Worm (Caenorhabditis elegans) whole organism, L4 larva: ENCODE results near the gene C01G12.13.

Experiments
- F10B5.3 ChIP-seq: sonication (generic microtip); optimal IDR thresholded peaks from 2 replicates; lab custom pipeline; 2016; ENCODE audit warnings: mild to moderate bottlenecking, missing genetic modification characterization, missing compliant biosample characterization
- F26F4.8 ChIP-seq: fragments of 200-800 bp; sonication (Bioruptor generic); conservative IDR thresholded peaks from 2 replicates; pipeline ENCODE4 v1.3.6; 2022; ENCODE audit warnings: missing genetic modification characterization, missing compliant biosample characterization
- F37D6.2 ChIP-seq: sonication (generic microtip); optimal IDR thresholded peaks from 2 replicates; lab custom pipeline; 2016; ENCODE audit warnings: mild to moderate bottlenecking, missing genetic modification characterization, missing compliant biosample characterization
- F44E2.7 ChIP-seq: fragments of 200-800 bp; sonication (Bioruptor generic); IDR thresholded peaks from 2 replicates; pipeline ENCODE4 v2.1.2; 2022; ENCODE audit warnings: missing genetic modification characterization, missing compliant biosample characterization
- Y105C5A.15 ChIP-seq: fragments of 200-800 bp; sonication (Bioruptor generic); IDR thresholded peaks from 2 replicates; pipeline ENCODE4 v1.3.6; 2022; ENCODE audit warnings: missing genetic modification characterization, missing compliant biosample characterization
- Y5F2A.4 ChIP-seq: fragments of 200-800 bp; sonication (Bioruptor generic); optimal IDR thresholded peaks from 2 replicates; lab custom pipeline; 2018; ENCODE audit warnings: mild to moderate bottlenecking, missing genetic modification characterization, missing compliant biosample characterization
- aha-1 ChIP-seq: fragments of 150-350 bp; peaks from one replicate; lab custom pipeline; 2014; ENCODE audit warnings: missing biosample characterization, missing genetic modification characterization
- aly-2 ChIP-seq: sonication (generic microtip); optimal IDR thresholded peaks from 2 replicates; lab custom pipeline; 2018; ENCODE audit warnings: missing biosample characterization, missing genetic modification characterization
- ceh-28 ChIP-seq: fragments of 150-350 bp; optimal IDR thresholded peaks from 2 replicates; lab custom pipeline; 2014; ENCODE audit warnings: missing biosample characterization, missing genetic modification reagents, missing genetic modification characterization
- ceh-44 ChIP-seq: fragments of 200-800 bp; sonication (Bioruptor generic); IDR thresholded peaks from 2 replicates; pipeline ENCODE4 v1.3.6; 2022; ENCODE audit warnings: missing genetic modification reagents, missing genetic modification characterization, missing compliant biosample characterization
- ces-1 ChIP-seq: fragments of 150-350 bp; sonication (generic microtip); optimal IDR thresholded peaks from 4 replicates; lab custom pipeline; 2014; ENCODE audit warnings: missing biosample characterization, missing genetic modification reagents, missing genetic modification characterization
- cey-2 ChIP-seq: sonication (generic microtip); optimal IDR thresholded peaks from 3 replicates; lab custom pipeline; 2017; ENCODE audit warnings: missing genetic modification characterization, mild to moderate bottlenecking, missing compliant biosample characterization, antibody characterized with exemption, borderline replicate concordance; ENCODE audit not compliant: insufficient read depth
- ctbp-1 ChIP-seq: fragments of 200-800 bp; sonication (Bioruptor generic); IDR thresholded peaks from 2 replicates; pipeline ENCODE4 v1.3.6; 2022; ENCODE audit warnings: missing genetic modification reagents, missing genetic modification characterization, missing compliant biosample characterization
- daf-16 ChIP-seq, 3 experiments: sonication (generic microtip); optimal IDR thresholded peaks; 2 replicates each; lab custom pipeline; 2016 to 2017; ENCODE audit warnings: missing genetic modification characterization in 3 of 3, missing genetic modification reagents in 3 of 3, mild to moderate bottlenecking in 2 of 3, missing compliant biosample characterization in 2 of 3, missing biosample characterization in 1 of 3, moderate library complexity in 1 of 3
- daf-19 ChIP-seq: fragments of 200-800 bp; sonication (Bioruptor generic); conservative IDR thresholded peaks from 2 replicates; pipeline ENCODE4 v1.3.6; 2022; ENCODE audit warnings: missing genetic modification characterization, missing compliant biosample characterization
- daf-8 ChIP-seq: fragments of 200-800 bp; sonication (Bioruptor generic); IDR thresholded peaks from 2 replicates; pipeline ENCODE4 v1.3.6; 2022; ENCODE audit warnings: missing genetic modification characterization, missing compliant biosample characterization
- dmd-6 ChIP-seq: fragments of 200-800 bp; sonication (Bioruptor generic); IDR thresholded peaks from 2 replicates; pipeline ENCODE4 v1.3.6; 2022; ENCODE audit warnings: missing genetic modification reagents, missing genetic modification characterization, missing compliant biosample characterization
- dve-1 ChIP-seq: sonication (generic microtip); optimal IDR thresholded peaks from 2 replicates; lab custom pipeline; 2017; ENCODE audit warnings: antibody characterized with exemption, mild to moderate bottlenecking, missing genetic modification characterization, missing compliant biosample characterization; ENCODE audit not compliant: insufficient read depth
- egl-43 ChIP-seq: fragments of 200-800 bp; sonication (Bioruptor generic); IDR thresholded peaks from 2 replicates; pipeline ENCODE4 v1.3.6; 2022; ENCODE audit warnings: missing genetic modification reagents, missing genetic modification characterization, missing compliant biosample characterization
- fkh-10 ChIP-seq: fragments of 150-350 bp; optimal IDR thresholded peaks from 2 replicates; lab custom pipeline; 2014; ENCODE audit warnings: missing biosample characterization, missing genetic modification reagents, missing genetic modification characterization
- gei-8 ChIP-seq: fragments of 200-800 bp; sonication (Bioruptor generic); optimal IDR thresholded peaks from 2 replicates; lab custom pipeline; 2018; ENCODE audit warnings: mild to moderate bottlenecking, missing genetic modification characterization, missing compliant biosample characterization
- hlh-30 ChIP-seq: sonication (generic microtip); optimal IDR thresholded peaks from 2 replicates; lab custom pipeline; 2017; ENCODE audit warnings: antibody characterized with exemption, mild to moderate bottlenecking, missing genetic modification characterization, missing compliant biosample characterization; ENCODE audit not compliant: insufficient read depth
- hmg-1.1 ChIP-seq: fragments of 200-800 bp; sonication (Bioruptor generic); IDR thresholded peaks from 2 replicates; pipeline ENCODE4 v1.3.6; 2022; ENCODE audit warnings: missing genetic modification reagents, missing genetic modification characterization, missing compliant biosample characterization
- jun-1 ChIP-seq: fragments of 150-350 bp; optimal IDR thresholded peaks from 2 replicates; lab custom pipeline; 2014; ENCODE audit warnings: missing biosample characterization, missing genetic modification reagents, missing genetic modification characterization
- lin-38 ChIP-seq: fragments of 200-800 bp; sonication (Bioruptor generic); IDR thresholded peaks from 2 replicates; pipeline ENCODE4 v1.3.6; 2022; ENCODE audit warnings: missing genetic modification reagents, missing genetic modification characterization, missing compliant biosample characterization
- lir-3 ChIP-seq: sonication (generic microtip); optimal IDR thresholded peaks from 2 replicates; lab custom pipeline; 2016; ENCODE audit warnings: mild to moderate bottlenecking, missing genetic modification characterization, missing compliant biosample characterization
- lsy-2 ChIP-seq, 2 experiments: fragments of 150-350 bp in 1 of 2; sonication (generic microtip) in 1 of 2; optimal IDR thresholded peaks; 2 replicates each; lab custom pipeline; 2014 to 2017; ENCODE audit warnings: missing biosample characterization in 2 of 2, missing genetic modification characterization in 2 of 2
- madf-5 ChIP-seq, 2 experiments: fragments of 200-800 bp; sonication (Bioruptor generic); IDR thresholded peaks; 2 replicates each; pipeline ENCODE4 v1.3.6; 2022; ENCODE audit warnings: missing compliant biosample characterization in 2 of 2, missing genetic modification characterization in 2 of 2
- mxl-2 ChIP-seq: fragments of 200-800 bp; sonication (Bioruptor generic); conservative IDR thresholded peaks from 2 replicates; pipeline ENCODE4 v1.3.6; 2022; ENCODE audit warnings: missing genetic modification reagents, missing genetic modification characterization, missing compliant biosample characterization
- nhr-102 ChIP-seq: sonication (generic microtip); optimal IDR thresholded peaks from 2 replicates; lab custom pipeline; 2016; ENCODE audit warnings: mild to moderate bottlenecking, missing genetic modification characterization, moderate library complexity, missing compliant biosample characterization
- nhr-25 ChIP-seq: sonication (generic microtip); optimal IDR thresholded peaks from 2 replicates; lab custom pipeline; 2017; ENCODE audit warnings: missing genetic modification characterization, mild to moderate bottlenecking, missing compliant biosample characterization, antibody characterized with exemption, moderate library complexity, borderline replicate concordance; ENCODE audit not compliant: insufficient read depth
- nhr-28 ChIP-seq: fragments of 150-350 bp; optimal IDR thresholded peaks from 2 replicates; lab custom pipeline; 2014; ENCODE audit warnings: missing biosample characterization, missing genetic modification characterization
- nhr-41 ChIP-seq: fragments of 200-800 bp; sonication (Bioruptor generic); IDR thresholded peaks from 2 replicates; pipeline ENCODE4 v1.3.6; 2022; ENCODE audit warnings: missing genetic modification reagents, missing genetic modification characterization, missing compliant biosample characterization
- nhr-6 ChIP-seq: fragments of 150-350 bp; optimal IDR thresholded peaks from 2 replicates; lab custom pipeline; 2014; ENCODE audit warnings: missing biosample characterization, missing genetic modification characterization
- php-3 ChIP-seq: fragments of 200-800 bp; sonication (Bioruptor generic); IDR thresholded peaks from 2 replicates; pipeline ENCODE4 v1.3.6; 2022; ENCODE audit warnings: missing genetic modification reagents, missing genetic modification characterization, missing compliant biosample characterization
- pqm-1 ChIP-seq: sonication (generic microtip); optimal IDR thresholded peaks from 2 replicates; lab custom pipeline; 2017; ENCODE audit warnings: missing biosample characterization, missing genetic modification characterization
- saeg-2 ChIP-seq: fragments of 200-800 bp; sonication (Bioruptor generic); IDR thresholded peaks from 2 replicates; pipeline ENCODE4 v1.3.6; 2022; ENCODE audit warnings: missing genetic modification reagents, missing genetic modification characterization, missing compliant biosample characterization
- sdz-12 ChIP-seq: fragments of 200-800 bp; sonication (Bioruptor generic); optimal IDR thresholded peaks from 2 replicates; lab custom pipeline; 2018; ENCODE audit warnings: mild to moderate bottlenecking, missing genetic modification characterization, missing compliant biosample characterization
- spr-3 ChIP-seq: fragments of 200-800 bp; sonication (Bioruptor generic); optimal IDR thresholded peaks from 2 replicates; lab custom pipeline; 2018; ENCODE audit warnings: mild to moderate bottlenecking, missing genetic modification characterization, missing compliant biosample characterization
- unc-130 ChIP-seq: sonication (generic microtip); optimal IDR thresholded peaks from 2 replicates; lab custom pipeline; 2016; ENCODE audit warnings: missing genetic modification reagents, missing genetic modification characterization, missing compliant biosample characterization
- unc-62 ChIP-seq, 3 experiments: fragments of 150-350 bp in 1 of 3; sonication (generic microtip); optimal IDR thresholded peaks in 2 of 3; peaks in 1 of 3; 1 replicate in 1 of 3; 2 replicates in 2 of 3; lab custom pipeline; 2014 to 2017; ENCODE audit warnings: missing biosample characterization in 3 of 3, missing genetic modification characterization in 3 of 3, missing genetic modification reagents in 3 of 3, missing genotype in 1 of 3
- zag-1 ChIP-seq: fragments of 150-350 bp; optimal IDR thresholded peaks from 2 replicates; lab custom pipeline; 2014; ENCODE audit warnings: missing biosample characterization, missing genetic modification characterization
- zfp-2 ChIP-seq: sonication (generic microtip); optimal IDR thresholded peaks from 2 replicates; lab custom pipeline; 2016; ENCODE audit warnings: mild to moderate bottlenecking, missing genetic modification characterization, missing compliant biosample characterization
- zip-2 ChIP-seq: fragments of 150-350 bp; optimal IDR thresholded peaks from 2 replicates; lab custom pipeline; 2014; ENCODE audit warnings: missing biosample characterization, missing genetic modification characterization
- ztf-7 ChIP-seq: fragments of 150-350 bp; optimal IDR thresholded peaks from 2 replicates; lab custom pipeline; 2014; ENCODE audit warnings: missing biosample characterization, missing genetic modification characterization

Gene C01G12.13

DNA sequence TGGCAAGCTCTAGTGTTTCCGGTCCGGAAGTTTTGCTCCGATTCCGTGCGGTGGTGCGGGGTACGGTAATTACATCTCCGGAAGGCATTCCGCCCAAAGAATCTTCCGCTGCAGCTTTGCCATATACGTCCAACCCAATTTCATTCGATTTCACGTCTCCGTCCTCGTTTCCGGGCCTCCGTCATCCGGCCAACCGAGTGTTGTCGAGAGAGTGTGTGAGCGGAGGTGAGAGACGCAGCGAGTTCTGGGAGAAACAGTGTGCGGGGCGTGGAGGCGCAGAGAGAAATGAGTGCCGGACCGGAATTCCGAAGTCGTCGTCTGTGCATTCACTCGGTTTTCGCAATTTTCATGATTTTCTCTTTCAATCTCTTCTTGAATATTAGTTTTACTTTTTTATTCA, 7.2 kb upstream of the C01G12.13 start (continued):
- TF ChIP-seq cey-2 (tag; lab: Kevin White, UChicago) (no peak), hmg-1.1 (GFP tag; lab: Robert Waterston, UW) (peak; percentile 43; the same call in 1 of the 2 replicates), F26F4.8 (0 out of 2 replicates have a peak, but pooled peaks have one; percentile 16), dve-1 (tag; lab: Kevin White, UChicago) (no peak), nhr-6 (tag; lab: Kevin White, UChicago) (no peak), Y105C5A.15 (GFP tag; lab: Robert Waterston, UW) (no peak), daf-16 (GFP tag; optimal IDR thresholded peaks at IDR 0.05; lab: Kevin White, UChicago) (no peak), daf-16 (tag; optimal IDR thresholded peaks at IDR 0.05; lab: Kevin White, UChicago) (peak; percentile 10), fkh-10 (GFP tag; lab: Kevin White, UChicago) (peak; percentile 10)

- TF ChIP-seq lin-38 (GFP tag; lab: Robert Waterston, UW): no peak
- 0 out of 2 replicates have a peak, but pooled peaks have one; percentile 11 for TF ChIP-seq egl-43 (GFP tag; lab: Robert Waterston, UW)
- TF ChIP-seq F37D6.2 (tag; lab: Kevin White, UChicago): no peak
- peak; percentile 35 to 73; a peak in 2 of 4 replicates for TF ChIP-seq madf-5 (GFP tag; IDR thresholded peaks at IDR 0.05; lab: Robert Waterston, UW)
- no peak for TF ChIP-seq daf-16 (GFP tag; optimal IDR thresholded peaks at IDR 0.05; lab: Kevin White, UChicago)
- no peak for TF ChIP-seq daf-16 (tag; optimal IDR thresholded peaks at IDR 0.05; lab: Kevin White, UChicago)
- no peak for TF ChIP-seq spr-3 (GFP tag; lab: Kevin White, UChicago)
- TF ChIP-seq saeg-2 (GFP tag; lab: Robert Waterston, UW): no peak
- TF ChIP-seq unc-130 (GFP tag; lab: Kevin White, UChicago): no peak
- TF ChIP-seq ces-1: no peak
- no peak for TF ChIP-seq jun-1
- no peak for TF ChIP-seq nhr-102 (tag; lab: Kevin White, UChicago)
- no peak for TF ChIP-seq mxl-2
- no peak for TF ChIP-seq daf-8 (GFP tag; lab: Robert Waterston, UW)
- TF ChIP-seq zag-1: no peak
- no peak for TF ChIP-seq php-3 (GFP tag; lab: Robert Waterston, UW)
- TF ChIP-seq aha-1 (tag; lab: Kevin White, UChicago): peak; percentile 70
- no peak for TF ChIP-seq lir-3
- no peak for TF ChIP-seq Y105C5A.15 (GFP tag; lab: Robert Waterston, UW)
- no peak for TF ChIP-seq pqm-1 (tag; lab: Kevin White, UChicago)
- peak in 1 of 2 experiments; percentile 86 for TF ChIP-seq unc-62 (GFP tag; optimal IDR thresholded peaks at IDR 0.05 in 1 of 2; lab: Kevin White, UChicago)
- no peak for TF ChIP-seq unc-62 (tag; optimal IDR thresholded peaks at IDR 0.05; lab: Kevin White, UChicago)
- TF ChIP-seq ctbp-1 (GFP tag; lab: Robert Waterston, UW): no peak
- TF ChIP-seq daf-19 (GFP tag; lab: Robert Waterston, UW): no peak
- no peak for TF ChIP-seq sdz-12 (GFP tag; lab: Kevin White, UChicago)
- no peak for TF ChIP-seq nhr-41 (GFP tag; lab: Robert Waterston, UW)
Observed at ce11 chrII:14570541-14571160, 5.9 kb upstream of the C01G12.13 start.

ce11 chrII:14573315-14573714, 3.2 kb upstream of the C01G12.13 start, which contains the start of gene madf-5:
TSS of gene madf-5 (plus strand) at chrII:14573615.
- TF ChIP-seq aly-2 (tag; lab: Kevin White, UChicago): no peak
- no peak for TF ChIP-seq hmg-1.1 (GFP tag; lab: Robert Waterston, UW)
- TF ChIP-seq madf-5 (GFP tag; IDR thresholded peaks at IDR 0.05; lab: Robert Waterston, UW): no peak
- no peak for TF ChIP-seq nhr-28 (tag; lab: Kevin White, UChicago)
- no peak for TF ChIP-seq gei-8 (GFP tag; lab: Kevin White, UChicago)
- no peak for TF ChIP-seq cey-2 (tag; lab: Kevin White, UChicago)
- TF ChIP-seq ceh-44 (GFP tag; lab: Robert Waterston, UW): no peak
- TF ChIP-seq dmd-6 (GFP tag; lab: Robert Waterston, UW): no peak
- no peak for TF ChIP-seq nhr-25 (tag; lab: Kevin White, UChicago)
- no peak for TF ChIP-seq F10B5.3 (tag; lab: Kevin White, UChicago)
- no peak for TF ChIP-seq Y5F2A.4
- TF ChIP-seq ztf-7 (tag; lab: Kevin White, UChicago): no peak
- no peak for TF ChIP-seq Y105C5A.15 (GFP tag; lab: Robert Waterston, UW)
- TF ChIP-seq zfp-2 (tag; lab: Kevin White, UChicago): no peak
- TF ChIP-seq lsy-2 (tag; optimal IDR thresholded peaks at IDR 0.05; lab: Kevin White, UChicago): no peak
- no peak for TF ChIP-seq hlh-30 (tag; lab: Kevin White, UChicago)
- TF ChIP-seq F44E2.7: no peak
- no peak for TF ChIP-seq ceh-28
- no peak for TF ChIP-seq zip-2 (tag; lab: Kevin White, UChicago)
- no peak for TF ChIP-seq dve-1 (tag; lab: Kevin White, UChicago)
